Fruit fly (Drosophila melanogaster) whole organism, embryonic: Measurements from ENCODE around the gene CycA.

Experiments
- Abd-B ChIP-seq: fragments of 200-800 bp; sonication (Bioruptor generic); optimal IDR thresholded peaks from 2 replicates; lab custom pipeline; 2018; ENCODE audit warnings: missing biosample characterization, mild to moderate bottlenecking, missing genetic modification characterization, moderate library complexity
- Aef1 ChIP-seq: fragments of 200-800 bp; sonication (Bioruptor generic); IDR thresholded peaks from 3 replicates; pipeline ENCODE4 v1.3.6; 2022; ENCODE audit warnings: missing biosample characterization, missing genetic modification characterization
- Antp ChIP-seq: fragments of 200-800 bp; sonication (Bioruptor generic); optimal IDR thresholded peaks from 3 replicates; lab custom pipeline; 2016; ENCODE audit warnings: missing biosample characterization, missing genetic modification characterization
- Atf3 ChIP-seq: fragments of 200-800 bp; sonication (Bioruptor generic); optimal IDR thresholded peaks from 3 replicates; lab custom pipeline; 2016; ENCODE audit warnings: missing biosample characterization, missing genetic modification characterization
- BEAF-32 ChIP-seq: fragments of 200-800 bp; sonication (Bioruptor generic); optimal IDR thresholded peaks from 3 replicates; lab custom pipeline; 2017; ENCODE audit warnings: missing biosample characterization, missing genetic modification characterization, mild to moderate bottlenecking, moderate library complexity, missing genetic modification reagents
- CG10565 ChIP-seq: fragments of 200-800 bp; sonication (Bioruptor generic); optimal IDR thresholded peaks from 3 replicates; lab custom pipeline; 2016; ENCODE audit warnings: missing biosample characterization, mild to moderate bottlenecking, missing genetic modification characterization
- CG11093 ChIP-seq: fragments of 200-800 bp; sonication (Bioruptor generic); IDR thresholded peaks from 3 replicates; pipeline ENCODE4 v1.3.6; 2022; ENCODE audit warnings: missing biosample characterization, missing genetic modification characterization
- CG12391 ChIP-seq: fragments of 200-800 bp; sonication (Bioruptor generic); optimal IDR thresholded peaks from 3 replicates; lab custom pipeline; 2018; ENCODE audit warnings: missing biosample characterization, mild to moderate bottlenecking, missing genetic modification characterization, moderate library complexity
- CG1529 ChIP-seq: fragments of 200-800 bp; sonication (Bioruptor generic); optimal IDR thresholded peaks from 3 replicates; lab custom pipeline; 2018; ENCODE audit warnings: missing biosample characterization, missing genetic modification characterization
- CG18262 ChIP-seq: fragments of 200-800 bp; optimal IDR thresholded peaks from 3 replicates; lab custom pipeline; 2019; ENCODE audit warnings: missing biosample characterization, mild to moderate bottlenecking, missing genetic modification characterization, moderate library complexity
- CG2120 ChIP-seq: fragments of 200-800 bp; sonication (Bioruptor generic); optimal IDR thresholded peaks from 3 replicates; lab custom pipeline; 2016; ENCODE audit warnings: missing biosample characterization, missing genetic modification characterization
- CG2875 ChIP-seq: fragments of 200-800 bp; sonication (Bioruptor generic); optimal IDR thresholded peaks from 2 replicates; lab custom pipeline; 2017; ENCODE audit warnings: missing biosample characterization, mild to moderate bottlenecking, missing genetic modification characterization, missing genetic modification reagents
- CG4424 ChIP-seq: fragments of 200-800 bp; sonication (Bioruptor generic); optimal IDR thresholded peaks from 3 replicates; lab custom pipeline; 2016; ENCODE audit warnings: missing biosample characterization, missing genetic modification characterization
- CG5953 ChIP-seq: fragments of 200-800 bp; sonication (Bioruptor generic); IDR thresholded peaks from 2 replicates; pipeline ENCODE4 v1.3.6; 2022; ENCODE audit warnings: missing biosample characterization, missing genetic modification characterization
- CG6654 ChIP-seq: fragments of 200-800 bp; sonication (Bioruptor generic); optimal IDR thresholded peaks from 2 replicates; lab custom pipeline; 2017; ENCODE audit warnings: missing biosample characterization, mild to moderate bottlenecking, missing genetic modification characterization
- CG7745 ChIP-seq: fragments of 200-800 bp; sonication (Bioruptor generic); optimal IDR thresholded peaks from 2 replicates; lab custom pipeline; 2018; ENCODE audit warnings: missing biosample characterization, mild to moderate bottlenecking, missing genetic modification characterization, moderate library complexity
- CG7839 ChIP-seq: fragments of 200-800 bp; sonication (Bioruptor generic); optimal IDR thresholded peaks from 3 replicates; lab custom pipeline; 2018; ENCODE audit warnings: missing biosample characterization, mild to moderate bottlenecking, missing genetic modification characterization, moderate library complexity
- CG9609 ChIP-seq: fragments of 200-800 bp; sonication (Bioruptor generic); optimal IDR thresholded peaks from 3 replicates; lab custom pipeline; 2016; ENCODE audit warnings: missing biosample characterization, missing genetic modification characterization
- CG9727 ChIP-seq: fragments of 200-800 bp; sonication (Bioruptor generic); optimal IDR thresholded peaks from 3 replicates; lab custom pipeline; 2017; ENCODE audit warnings: missing biosample characterization, mild to moderate bottlenecking, missing genetic modification characterization
- Dad ChIP-seq: fragments of 200-800 bp; sonication (Bioruptor generic); optimal IDR thresholded peaks from 3 replicates; lab custom pipeline; 2016; ENCODE audit warnings: missing biosample characterization, missing genetic modification characterization
- H15 ChIP-seq: fragments of 200-800 bp; sonication (Bioruptor generic); IDR thresholded peaks from 3 replicates; pipeline ENCODE4 v1.3.6; 2022; ENCODE audit warnings: missing biosample characterization, missing genetic modification characterization
- Hr39 ChIP-seq: fragments of >200 bp; optimal IDR thresholded peaks from 2 replicates; lab custom pipeline; 2017
- Lim3 ChIP-seq: fragments of 200-800 bp; sonication (Bioruptor generic); IDR thresholded peaks from 2 replicates; pipeline ENCODE4 v1.3.6; 2022; ENCODE audit warnings: missing biosample characterization, missing genetic modification characterization
- Mad ChIP-seq: fragments of 200-800 bp; sonication (Bioruptor generic); optimal IDR thresholded peaks from 2 replicates; lab custom pipeline; 2016; ENCODE audit warnings: missing biosample characterization, missing genetic modification characterization
- Mrtf ChIP-seq: fragments of 200-800 bp; sonication (Bioruptor generic); IDR thresholded peaks from 3 replicates; pipeline ENCODE4 v1.3.6; 2022; ENCODE audit warnings: missing biosample characterization, missing genetic modification characterization
- NC2β ChIP-seq: fragments of 200-800 bp; sonication (Bioruptor generic); optimal IDR thresholded peaks from 2 replicates; lab custom pipeline; 2016; ENCODE audit warnings: missing biosample characterization, missing genetic modification characterization
- Opbp ChIP-seq: fragments of 200-800 bp; sonication (Bioruptor generic); IDR thresholded peaks from 3 replicates; pipeline ENCODE4 v1.3.6; 2022; ENCODE audit warnings: missing biosample characterization, missing genetic modification characterization; ENCODE audit not compliant: partially characterized antibody
- Optix ChIP-seq: fragments of 200-800 bp; sonication (Bioruptor generic); IDR thresholded peaks from 3 replicates; pipeline ENCODE4 v1.3.6; 2022; ENCODE audit warnings: missing biosample characterization, missing genetic modification characterization
- Scr ChIP-seq: fragments of 200-800 bp; sonication (Bioruptor generic); IDR thresholded peaks from 2 replicates; pipeline ENCODE4 v1.3.6; 2022; ENCODE audit warnings: missing biosample characterization, missing genetic modification characterization; ENCODE audit not compliant: partially characterized antibody
- Sin3A ChIP-seq: fragments of >200 bp; optimal IDR thresholded peaks from 2 replicates; lab custom pipeline; 2018
- Sry-β ChIP-seq: fragments of 200-800 bp; sonication (Bioruptor generic); optimal IDR thresholded peaks from 2 replicates; lab custom pipeline; 2018; ENCODE audit warnings: missing biosample characterization, mild to moderate bottlenecking, missing genetic modification characterization, moderate library complexity
- ab ChIP-seq: fragments of 200-800 bp; sonication (Bioruptor generic); optimal IDR thresholded peaks from 2 replicates; lab custom pipeline; 2016; ENCODE audit warnings: missing biosample characterization, missing genetic modification characterization
- az2 ChIP-seq: fragments of 200-800 bp; sonication (Bioruptor generic); optimal IDR thresholded peaks from 3 replicates; lab custom pipeline; 2016; ENCODE audit warnings: missing biosample characterization, missing genetic modification characterization
- bowl ChIP-seq: fragments of 200-800 bp; sonication (Bioruptor generic); IDR thresholded peaks from 2 replicates; pipeline ENCODE4 v1.3.6; 2022; ENCODE audit warnings: missing biosample characterization, missing genetic modification characterization
- caup ChIP-seq: fragments of 200-800 bp; sonication (Bioruptor generic); optimal IDR thresholded peaks from 3 replicates; lab custom pipeline; 2017; ENCODE audit warnings: missing biosample characterization, mild to moderate bottlenecking, missing genetic modification characterization, moderate library complexity; ENCODE audit not compliant: severe bottlenecking
- dan ChIP-seq: fragments of 200-800 bp; sonication (Bioruptor generic); IDR thresholded peaks from 2 replicates; pipeline ENCODE4 v1.3.6; 2022; ENCODE audit warnings: missing biosample characterization, missing genetic modification characterization
- disco-r ChIP-seq: fragments of 200-800 bp; sonication (Bioruptor generic); optimal IDR thresholded peaks from 2 replicates; lab custom pipeline; 2016; ENCODE audit warnings: missing biosample characterization, missing genetic modification characterization
- dmrt11E ChIP-seq: fragments of 200-800 bp; sonication (Bioruptor generic); optimal IDR thresholded peaks from 3 replicates; lab custom pipeline; 2018; ENCODE audit warnings: missing biosample characterization, mild to moderate bottlenecking, missing genetic modification characterization, moderate library complexity
- eve ChIP-seq, 2 experiments: fragments of >200 bp; optimal IDR thresholded peaks; 2 replicates each; lab custom pipeline; 2017; ENCODE audit warnings: missing biosample characterization in 2 of 2, missing genetic modification characterization in 2 of 2
- fd3F ChIP-seq: fragments of 200-800 bp; sonication (Bioruptor generic); optimal IDR thresholded peaks from 2 replicates; lab custom pipeline; 2018; ENCODE audit warnings: missing biosample characterization, mild to moderate bottlenecking, missing genetic modification characterization, moderate library complexity
- jumu ChIP-seq: fragments of 200-800 bp; sonication (Bioruptor generic); optimal IDR thresholded peaks from 3 replicates; lab custom pipeline; 2016; ENCODE audit warnings: missing biosample characterization, missing genetic modification characterization
- kay ChIP-seq: fragments of 200-800 bp; sonication (Bioruptor generic); optimal IDR thresholded peaks from 2 replicates; lab custom pipeline; 2016; ENCODE audit warnings: missing biosample characterization, missing genetic modification characterization
- ken ChIP-seq: fragments of 200-800 bp; sonication (Bioruptor generic); IDR thresholded peaks from 3 replicates; pipeline ENCODE4 v1.3.6; 2022; ENCODE audit warnings: missing biosample characterization, missing genetic modification characterization
- lab ChIP-seq: fragments of 200-800 bp; sonication (Bioruptor generic); optimal IDR thresholded peaks from 3 replicates; lab custom pipeline; 2017; ENCODE audit warnings: missing biosample characterization, missing genetic modification characterization, mild to moderate bottlenecking, moderate library complexity, missing genetic modification reagents
- p53 ChIP-seq: fragments of 200-800 bp; sonication (Bioruptor generic); optimal IDR thresholded peaks from 2 replicates; lab custom pipeline; 2016; ENCODE audit warnings: missing biosample characterization, missing genetic modification characterization
- sc ChIP-seq, 3 experiments: fragments of >200 bp in 2 of 3; fragments of 200-800 bp in 1 of 3; sonication (Bioruptor generic) in 1 of 3; optimal IDR thresholded peaks; 2 replicates in 2 of 3; 3 replicates in 1 of 3; lab custom pipeline; 2017; ENCODE audit warnings: mild to moderate bottlenecking in 1 of 3, missing biosample characterization in 1 of 3, missing genetic modification characterization in 1 of 3, missing genetic modification reagents in 1 of 3
- slp2 ChIP-seq: fragments of 200-800 bp; sonication (Bioruptor generic); optimal IDR thresholded peaks from 2 replicates; lab custom pipeline; 2016; ENCODE audit warnings: missing biosample characterization, missing genetic modification characterization
- tin ChIP-seq: fragments of 200-800 bp; sonication (Bioruptor generic); optimal IDR thresholded peaks from 3 replicates; lab custom pipeline; 2016; ENCODE audit warnings: missing biosample characterization, missing genetic modification characterization
- tio ChIP-seq: fragments of 200-800 bp; sonication (Bioruptor generic); optimal IDR thresholded peaks from 2 replicates; lab custom pipeline; 2017; ENCODE audit warnings: missing biosample characterization, missing genetic modification characterization, inconsistent platforms
- tll ChIP-seq, 2 experiments: fragments of 200-800 bp in 1 of 2; fragments of >200 bp in 1 of 2; sonication (Bioruptor generic) in 1 of 2; optimal IDR thresholded peaks; 2 replicates each; lab custom pipeline; 2017 to 2019; ENCODE audit warnings: missing biosample characterization in 2 of 2, missing genetic modification characterization in 2 of 2, mild to moderate bottlenecking in 1 of 2, moderate library complexity in 1 of 2
- trem ChIP-seq: fragments of 200-800 bp; optimal IDR thresholded peaks from 3 replicates; lab custom pipeline; 2019; ENCODE audit warnings: missing biosample characterization, mild to moderate bottlenecking, missing genetic modification characterization, moderate library complexity
- tx ChIP-seq: fragments of 200-800 bp; sonication (Bioruptor generic); optimal IDR thresholded peaks from 2 replicates; lab custom pipeline; 2016; ENCODE audit warnings: missing biosample characterization, missing genetic modification characterization

Gene CycA

DNA sequence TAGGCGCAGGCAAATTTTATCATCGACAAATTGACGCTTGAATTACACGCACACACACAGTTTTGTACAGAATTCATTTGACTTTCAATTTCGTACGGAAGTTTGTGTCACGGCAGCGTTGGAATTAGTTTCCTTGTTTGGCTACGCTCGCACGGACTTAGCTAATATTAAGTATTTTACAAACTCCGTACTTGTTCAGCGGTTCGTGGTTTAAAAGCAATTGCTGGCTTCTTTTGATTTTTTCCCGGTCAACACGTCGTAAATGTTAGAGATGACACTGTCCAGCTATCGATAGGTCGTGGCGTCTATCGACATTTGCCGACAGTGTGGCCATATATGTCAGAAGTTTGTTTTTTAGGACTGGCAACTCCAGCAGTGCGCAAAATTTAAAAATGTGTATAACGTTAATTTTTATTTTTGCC, at the start of gene CycA (continued):
- TF ChIP-seq NC2β (GFP tag; lab: Kevin White, UChicago) (no peak), Antp (GFP tag; lab: Kevin White, UChicago) (peak; percentile 19), CG11093 (no peak), Sry-β (GFP tag; lab: Kevin White, UChicago) (no peak), Abd-B (GFP tag; lab: Kevin White, UChicago) (peak; percentile 41), ken (GFP tag; lab: Robert Waterston, UW) (peak; percentile 44; the same call in 1 of the 3 replicates), tio (GFP tag; lab: Kevin White, UChicago) (no peak), Optix (GFP tag; lab: Robert Waterston, UW) (no peak), sc (optimal IDR thresholded peaks at IDR 0.05; lab: Kevin White, UChicago) (no peak), sc (GFP tag; optimal IDR thresholded peaks at IDR 0.05; lab: Kevin White, UChicago) (no peak), H15 (GFP tag; lab: Robert Waterston, UW) (no peak), jumu (GFP tag; lab: Kevin White, UChicago) (no peak), Lim3 (no peak), CG12391 (peak; percentile 25), az2 (no peak), p53 (no peak), tll (GFP tag; optimal IDR thresholded peaks at IDR 0.05; lab: Kevin White, UChicago) (peak in 1 of 2 experiments; percentile 82), CG4424 (GFP tag; lab: Kevin White, UChicago) (no peak), CG7839 (tag; lab: Kevin White, UChicago) (no peak), CG9609 (GFP tag; lab: Kevin White, UChicago) (no peak), CG2875 (GFP tag; lab: Kevin White, UChicago) (no peak), bowl (GFP tag; lab: Robert Waterston, UW) (no peak), caup (GFP tag; lab: Kevin White, UChicago) (no peak), Mrtf (no peak), Aef1 (no peak), Dad (GFP tag; lab: Kevin White, UChicago) (peak; percentile 23), Scr (GFP tag; lab: Robert Waterston, UW) (peak; percentile 84), CG10565 (GFP tag; lab: Kevin White, UChicago) (no peak), CG5953 (GFP tag; lab: Robert Waterston, UW) (no peak), BEAF-32 (GFP tag; lab: Kevin White, UChicago) (peak; percentile 93), Hr39 (no peak), CG6654 (GFP tag; lab: Kevin White, UChicago) (no peak), CG1529 (no peak), Atf3 (GFP tag; lab: Kevin White, UChicago) (no peak), dan (GFP tag; lab: Robert Waterston, UW) (no peak), trem (tag; lab: Kevin White, UChicago) (peak; percentile 87), fd3F (GFP tag; lab: Kevin White, UChicago) (no peak), CG9727 (peak; percentile 4), Opbp (peak; percentile 94), kay (GFP tag; lab: Kevin White, UChicago) (no peak), lab (no peak), Mad (GFP tag; lab: Kevin White, UChicago) (peak; percentile 1), Sin3A (lab: Kevin White, UChicago) (peak; percentile 56), tin (GFP tag; lab: Kevin White, UChicago) (no peak), disco-r (GFP tag; lab: Kevin White, UChicago) (no peak), tx (no peak), slp2 (GFP tag; lab: Kevin White, UChicago) (no peak), eve (GFP tag; optimal IDR thresholded peaks at IDR 0.05; lab: Kevin White, UChicago) (no peak), ab (GFP tag; lab: Kevin White, UChicago) (no peak), CG7745 (tag; lab: Kevin White, UChicago) (no peak), dmrt11E (tag; lab: Kevin White, UChicago) (no peak), CG18262 (tag; lab: Kevin White, UChicago) (peak; percentile 2), CG2120 (peak; percentile 13)
